Fruit fly (Drosophila melanogaster) whole organism, pupa: ENCODE results near the gene dlp.

Experiments used
- CG14655 ChIP-seq: fragments of 200-800 bp; sonication (Bioruptor generic); optimal IDR thresholded peaks from 3 replicates; lab custom pipeline; 2017; ENCODE audit warnings: mild to moderate bottlenecking, missing biosample characterization, missing genetic modification reagents, missing genetic modification characterization
- CG34367 ChIP-seq: fragments of 200-800 bp; sonication (Bioruptor generic); optimal IDR thresholded peaks from 2 replicates; lab custom pipeline; 2018; ENCODE audit warnings: missing biosample characterization, mild to moderate bottlenecking, missing genetic modification characterization
- CG4496 ChIP-seq: fragments of 200-800 bp; sonication (Bioruptor generic); IDR thresholded peaks from 3 replicates; pipeline ENCODE4 v1.3.6; 2022; ENCODE audit warnings: missing biosample characterization, missing genetic modification characterization

DNA sequence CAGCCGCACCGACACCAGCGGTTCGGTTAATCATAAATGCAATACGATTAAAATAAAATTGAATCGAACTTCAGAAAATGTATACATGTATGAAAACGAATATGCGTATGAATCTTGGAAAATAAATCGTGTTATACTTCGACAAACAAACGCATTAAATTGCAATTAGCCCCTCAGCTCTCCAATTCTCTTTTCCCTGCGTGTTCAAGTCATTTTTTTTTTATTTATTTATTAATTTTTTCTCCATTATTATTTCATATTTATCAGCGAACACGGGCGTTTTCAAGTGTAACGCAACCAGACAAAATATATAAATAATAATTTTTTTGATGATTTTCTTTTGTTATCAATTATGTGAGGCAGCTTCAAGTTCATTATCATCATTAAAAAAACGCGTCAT is 17.2 kb upstream of the dlp start:
- TF ChIP-seq CG34367 (tag; lab: Kevin White, UChicago) (no peak), CG14655 (GFP tag; lab: Kevin White, UChicago) (no peak), CG4496 (GFP tag; lab: Robert Waterston, UW) (no peak)
